Worm (Caenorhabditis elegans) whole organism, L3 larva: ENCODE measurements around the gene cyp-34A8.

ENCODE experiments used
- R02D3.7 ChIP-seq: fragments of 150-350 bp; optimal IDR thresholded peaks from 2 replicates; lab custom pipeline; 2014; ENCODE audit warnings: missing biosample characterization, missing genetic modification characterization
- ZK546.5 ChIP-seq: sonication (generic microtip); optimal IDR thresholded peaks from 2 replicates; lab custom pipeline; 2017; ENCODE audit warnings: missing biosample characterization, missing genetic modification characterization
- aly-2 ChIP-seq: fragments of 150-350 bp; optimal IDR thresholded peaks from 2 replicates; lab custom pipeline; 2014; ENCODE audit warnings: missing biosample characterization, missing genetic modification characterization
- ceh-16 ChIP-seq: sonication (generic microtip); optimal IDR thresholded peaks from 2 replicates; lab custom pipeline; 2017; ENCODE audit warnings: missing biosample characterization, missing genetic modification characterization
- ceh-28 ChIP-seq: fragments of 150-350 bp; optimal IDR thresholded peaks from 2 replicates; lab custom pipeline; 2014; ENCODE audit warnings: missing biosample characterization, missing genetic modification reagents, missing genetic modification characterization
- ceh-82 ChIP-seq: fragments of 150-350 bp; optimal IDR thresholded peaks from 2 replicates; lab custom pipeline; 2014; ENCODE audit warnings: missing biosample characterization, missing genetic modification characterization
- ceh-9 ChIP-seq: sonication (generic microtip); optimal IDR thresholded peaks from 2 replicates; lab custom pipeline; 2018; ENCODE audit warnings: missing biosample characterization, missing genetic modification characterization
- egl-27 ChIP-seq: sonication (generic microtip); optimal IDR thresholded peaks from 4 replicates; lab custom pipeline; 2017; ENCODE audit warnings: missing biosample characterization, missing genetic modification reagents, missing genetic modification characterization
- egl-5 ChIP-seq: fragments of 150-350 bp; optimal IDR thresholded peaks from 2 replicates; lab custom pipeline; 2017; ENCODE audit warnings: missing biosample characterization, missing genetic modification reagents, missing genetic modification characterization, inconsistent platforms
- elt-1 ChIP-seq: fragments of 150-350 bp; optimal IDR thresholded peaks from 2 replicates; lab custom pipeline; 2014; ENCODE audit warnings: missing biosample characterization, missing genetic modification characterization
- elt-3 ChIP-seq, 3 experiments: fragments of 150-350 bp in 1 of 3; sonication (generic microtip) in 2 of 3; optimal IDR thresholded peaks; 2 replicates in 2 of 3; 4 replicates in 1 of 3; lab custom pipeline; 2014 to 2017; ENCODE audit warnings: missing biosample characterization in 3 of 3, missing genetic modification characterization in 3 of 3
- eor-1 ChIP-seq, 2 experiments: fragments of 150-350 bp; optimal IDR thresholded peaks; 2 replicates each; lab custom pipeline; 2014 to 2018; ENCODE audit warnings: missing biosample characterization in 2 of 2, missing genetic modification characterization in 2 of 2
- fkh-10 ChIP-seq: sonication (generic microtip); optimal IDR thresholded peaks from 2 replicates; lab custom pipeline; 2017; ENCODE audit warnings: missing biosample characterization, missing genetic modification reagents, missing genetic modification characterization
- fkh-2 ChIP-seq: fragments of 150-350 bp; optimal IDR thresholded peaks from 2 replicates; lab custom pipeline; 2014; ENCODE audit warnings: missing biosample characterization, missing genetic modification reagents, missing genetic modification characterization
- fos-1 ChIP-seq: fragments of 150-350 bp; optimal IDR thresholded peaks from 2 replicates; lab custom pipeline; 2014; ENCODE audit warnings: missing biosample characterization, missing genetic modification characterization
- hmg-11 ChIP-seq: sonication (generic microtip); optimal IDR thresholded peaks from 2 replicates; lab custom pipeline; 2016; ENCODE audit warnings: missing genetic modification characterization, missing compliant biosample characterization
- lin-15B ChIP-seq: fragments of 150-350 bp; optimal IDR thresholded peaks from 2 replicates; lab custom pipeline; 2014; ENCODE audit warnings: missing biosample characterization, missing genetic modification characterization
- lin-39 ChIP-seq: fragments of 150-350 bp; optimal IDR thresholded peaks from 2 replicates; lab custom pipeline; 2018; ENCODE audit warnings: missing biosample characterization, missing genetic modification reagents, missing genetic modification characterization
- lsy-12 ChIP-seq: sonication (generic microtip); optimal IDR thresholded peaks from 2 replicates; lab custom pipeline; 2016; ENCODE audit warnings: mild to moderate bottlenecking, missing genetic modification characterization, missing compliant biosample characterization
- mdl-1 ChIP-seq: fragments of 150-350 bp; optimal IDR thresholded peaks from 2 replicates; lab custom pipeline; 2014; ENCODE audit warnings: missing biosample characterization, missing genetic modification characterization
- mml-1 ChIP-seq: fragments of 150-350 bp; sonication (generic microtip); optimal IDR thresholded peaks from 3 replicates; lab custom pipeline; 2014; ENCODE audit warnings: missing biosample characterization, missing genetic modification characterization
- nfya-1 ChIP-seq: sonication (generic microtip); optimal IDR thresholded peaks from 2 replicates; lab custom pipeline; 2017; ENCODE audit warnings: missing genetic modification characterization, mild to moderate bottlenecking, missing compliant biosample characterization, antibody characterized with exemption, moderate library complexity; ENCODE audit not compliant: insufficient read depth
- nhr-11 ChIP-seq: fragments of 150-350 bp; optimal IDR thresholded peaks from 2 replicates; lab custom pipeline; 2014; ENCODE audit warnings: missing biosample characterization, missing genetic modification characterization
- nhr-23 ChIP-seq: fragments of 150-350 bp; optimal IDR thresholded peaks from 2 replicates; lab custom pipeline; 2014; ENCODE audit warnings: missing biosample characterization, missing genetic modification reagents, missing genetic modification characterization
- nhr-237 ChIP-seq: fragments of 150-350 bp; optimal IDR thresholded peaks from 2 replicates; lab custom pipeline; 2014; ENCODE audit warnings: missing biosample characterization, missing genetic modification characterization
- nhr-25 ChIP-seq: sonication (generic microtip); optimal IDR thresholded peaks from 2 replicates; lab custom pipeline; 2017; ENCODE audit warnings: missing biosample characterization, missing genetic modification characterization
- nhr-43 ChIP-seq: sonication (generic microtip); optimal IDR thresholded peaks from 2 replicates; lab custom pipeline; 2016; ENCODE audit warnings: mild to moderate bottlenecking, missing genetic modification characterization, missing compliant biosample characterization; ENCODE audit not compliant: poor library complexity, severe bottlenecking
- nhr-67 ChIP-seq: fragments of 150-350 bp; optimal IDR thresholded peaks from 2 replicates; lab custom pipeline; 2014; ENCODE audit warnings: missing biosample characterization, missing genetic modification characterization
- nhr-76 ChIP-seq: fragments of 150-350 bp; sonication (generic microtip); optimal IDR thresholded peaks from 5 replicates; lab custom pipeline; 2014; ENCODE audit warnings: missing biosample characterization, missing genetic modification characterization
- nhr-77 ChIP-seq: fragments of 150-350 bp; optimal IDR thresholded peaks from 2 replicates; lab custom pipeline; 2014; ENCODE audit warnings: missing biosample characterization, missing genetic modification characterization
- pha-4 ChIP-seq: fragments of 150-350 bp; optimal IDR thresholded peaks from 2 replicates; lab custom pipeline; 2014; ENCODE audit warnings: missing biosample characterization, missing genetic modification reagents, missing genetic modification characterization
- sea-2 ChIP-seq: fragments of 150-350 bp; sonication (generic microtip); optimal IDR thresholded peaks from 4 replicates; lab custom pipeline; 2014; ENCODE audit warnings: missing biosample characterization, missing genetic modification reagents, missing genetic modification characterization
- skn-1 ChIP-seq: fragments of 150-350 bp; optimal IDR thresholded peaks from 2 replicates; lab custom pipeline; 2014; ENCODE audit warnings: missing biosample characterization, missing genetic modification characterization
- snpc-4 ChIP-seq: fragments of 150-350 bp; optimal IDR thresholded peaks from 2 replicates; lab custom pipeline; 2014; ENCODE audit warnings: missing biosample characterization, missing genetic modification characterization
- tbx-2 ChIP-seq: sonication (generic microtip); optimal IDR thresholded peaks from 2 replicates; lab custom pipeline; 2016; ENCODE audit warnings: mild to moderate bottlenecking, missing genetic modification characterization, missing compliant biosample characterization
- unc-39 ChIP-seq: sonication (generic microtip); optimal IDR thresholded peaks from 4 replicates; lab custom pipeline; 2017; ENCODE audit warnings: missing biosample characterization, missing genetic modification characterization
- unc-62 ChIP-seq: fragments of 150-350 bp; sonication (generic microtip); optimal IDR thresholded peaks from 4 replicates; lab custom pipeline; 2014; ENCODE audit warnings: missing biosample characterization, missing genetic modification reagents, missing genetic modification characterization
- zag-1 ChIP-seq: fragments of 150-350 bp; optimal IDR thresholded peaks from 2 replicates; lab custom pipeline; 2014; ENCODE audit warnings: missing biosample characterization, missing genetic modification characterization
- ztf-4 ChIP-seq: fragments of 150-350 bp; optimal IDR thresholded peaks from 2 replicates; lab custom pipeline; 2014; ENCODE audit warnings: missing biosample characterization, missing genetic modification characterization

Gene cyp-34A8

ce11 chrV:3927522-3927921, 40.1 kb downstream of the cyp-34A8 start:
- TF ChIP-seq aly-2 (tag; lab: Kevin White, UChicago) (no peak), skn-1 (tag; lab: Kevin White, UChicago) (no peak), ceh-82 (tag; lab: Kevin White, UChicago) (no peak), tbx-2 (tag; lab: Kevin White, UChicago) (no peak), sea-2 (GFP tag; lab: Kevin White, UChicago) (no peak), elt-1 (tag; lab: Kevin White, UChicago) (no peak), ztf-4 (no peak), mml-1 (tag; lab: Kevin White, UChicago) (no peak), nhr-11 (tag; lab: Kevin White, UChicago) (no peak), ceh-9 (tag; lab: Kevin White, UChicago) (no peak), ceh-16 (no peak), nhr-23 (tag; lab: Kevin White, UChicago) (no peak), nhr-77 (tag; lab: Kevin White, UChicago) (no peak), ZK546.5 (tag; lab: Kevin White, UChicago) (no peak), snpc-4 (tag; lab: Kevin White, UChicago) (no peak)

- TF ChIP-seq nhr-25 (tag; lab: Kevin White, UChicago) (no peak), nhr-237 (tag; lab: Kevin White, UChicago) (no peak), sea-2 (GFP tag; lab: Kevin White, UChicago) (no peak), unc-62 (GFP tag; lab: Kevin White, UChicago) (no peak), ZK546.5 (tag; lab: Kevin White, UChicago) (no peak), elt-1 (tag; lab: Kevin White, UChicago) (no peak), unc-39 (tag; lab: Kevin White, UChicago) (no peak), mml-1 (tag; lab: Kevin White, UChicago) (no peak)
Measured at ce11 chrV:3922547-3922946, 45.1 kb downstream of the cyp-34A8 start.

- no peak for TF ChIP-seq lin-15B (tag; lab: Kevin White, UChicago)
- TF ChIP-seq nhr-23 (tag; lab: Kevin White, UChicago) = no peak
- no peak for TF ChIP-seq tbx-2 (tag; lab: Kevin White, UChicago)
- TF ChIP-seq lsy-12 (tag; lab: Kevin White, UChicago) = no peak
Measured at ce11 chrV:3921635-3922034, 46.0 kb downstream of the cyp-34A8 start, which contains the start of gene srx-65. Gene srx-65 (plus strand): TSS chrV:3921935.

- TF ChIP-seq nhr-67 (tag; lab: Kevin White, UChicago) (no peak), nhr-237 (tag; lab: Kevin White, UChicago) (no peak), ceh-82 (tag; lab: Kevin White, UChicago) (no peak), zag-1 (tag; lab: Kevin White, UChicago) (no peak), aly-2 (tag; lab: Kevin White, UChicago) (no peak), lin-39 (tag; lab: Kevin White, UChicago) (no peak), nhr-23 (tag; lab: Kevin White, UChicago) (no peak), eor-1 (tag; optimal IDR thresholded peaks at IDR 0.05; lab: Kevin White, UChicago) (no peak), mdl-1 (tag; lab: Kevin White, UChicago) (no peak), fos-1 (no peak), nhr-77 (tag; lab: Kevin White, UChicago) (no peak), ztf-4 (no peak), ceh-16 (no peak), nhr-43 (tag; lab: Kevin White, UChicago) (no peak), pha-4 (tag; lab: Kevin White, UChicago) (no peak), ceh-9 (tag; lab: Kevin White, UChicago) (no peak), nfya-1 (no peak), nhr-25 (tag; lab: Kevin White, UChicago) (no peak), snpc-4 (tag; lab: Kevin White, UChicago) (no peak), egl-5 (tag; lab: Kevin White, UChicago) (no peak)
- TF ChIP-seq, all 47 proteins: peak for 0
Measured at ce11 chrV:3919289-3919688, 48.3 kb downstream of the cyp-34A8 start, which contains the start of gene srx-66. Gene srx-66 (plus strand): TSS chrV:3919589.

ce11 chrV:3916480-3916879, 51.1 kb downstream of the cyp-34A8 start, which contains the start of gene srx-67:
Gene srx-67 (plus strand): TSS chrV:3916780.
- no peak for TF ChIP-seq ceh-28 (tag; lab: Kevin White, UChicago)
- TF ChIP-seq fkh-2 = no peak
- TF ChIP-seq fos-1 = no peak
- no peak for TF ChIP-seq nhr-237 (tag; lab: Kevin White, UChicago)
- no peak for TF ChIP-seq elt-3 (tag; optimal IDR thresholded peaks at IDR 0.05; lab: Kevin White, UChicago)
- no peak for TF ChIP-seq pha-4 (tag; lab: Kevin White, UChicago)
- no peak for TF ChIP-seq mdl-1 (tag; lab: Kevin White, UChicago)
- TF ChIP-seq fkh-10 (GFP tag; lab: Kevin White, UChicago) = no peak
- TF ChIP-seq ceh-16 = no peak
- no peak for TF ChIP-seq ceh-9 (tag; lab: Kevin White, UChicago)
- TF ChIP-seq egl-5 (tag; lab: Kevin White, UChicago) = no peak
- no peak for TF ChIP-seq hmg-11
- TF ChIP-seq R02D3.7 (tag; lab: Kevin White, UChicago) = no peak
- TF ChIP-seq nhr-23 (tag; lab: Kevin White, UChicago) = no peak
- no peak for TF ChIP-seq nhr-11 (tag; lab: Kevin White, UChicago)
- no peak for TF ChIP-seq unc-62 (GFP tag; lab: Kevin White, UChicago)
- TF ChIP-seq egl-27 (tag; lab: Kevin White, UChicago) = no peak
- TF ChIP-seq nhr-76 (tag; lab: Kevin White, UChicago) = no peak
